Worm (Caenorhabditis elegans) whole organism, L1 larva: ENCODE results near the gene W03C9.6.

Experiments
- fkh-10 ChIP-seq: sonication (generic microtip); optimal IDR thresholded peaks from 2 replicates; lab custom pipeline; 2017; ENCODE audit warnings: missing biosample characterization, missing genetic modification reagents, missing genetic modification characterization
- lsy-2 ChIP-seq, 2 experiments: fragments of 150-350 bp; optimal IDR thresholded peaks; 2 replicates each; lab custom pipeline; 2014; ENCODE audit warnings: missing biosample characterization in 2 of 2, missing genetic modification characterization in 2 of 2
- nhr-237 ChIP-seq: fragments of 150-350 bp; optimal IDR thresholded peaks from 2 replicates; lab custom pipeline; 2014; ENCODE audit warnings: missing biosample characterization, missing genetic modification characterization
- sptf-1 ChIP-seq: fragments of 150-350 bp; optimal IDR thresholded peaks from 2 replicates; lab custom pipeline; 2014; ENCODE audit warnings: missing biosample characterization, missing genetic modification characterization

DNA sequence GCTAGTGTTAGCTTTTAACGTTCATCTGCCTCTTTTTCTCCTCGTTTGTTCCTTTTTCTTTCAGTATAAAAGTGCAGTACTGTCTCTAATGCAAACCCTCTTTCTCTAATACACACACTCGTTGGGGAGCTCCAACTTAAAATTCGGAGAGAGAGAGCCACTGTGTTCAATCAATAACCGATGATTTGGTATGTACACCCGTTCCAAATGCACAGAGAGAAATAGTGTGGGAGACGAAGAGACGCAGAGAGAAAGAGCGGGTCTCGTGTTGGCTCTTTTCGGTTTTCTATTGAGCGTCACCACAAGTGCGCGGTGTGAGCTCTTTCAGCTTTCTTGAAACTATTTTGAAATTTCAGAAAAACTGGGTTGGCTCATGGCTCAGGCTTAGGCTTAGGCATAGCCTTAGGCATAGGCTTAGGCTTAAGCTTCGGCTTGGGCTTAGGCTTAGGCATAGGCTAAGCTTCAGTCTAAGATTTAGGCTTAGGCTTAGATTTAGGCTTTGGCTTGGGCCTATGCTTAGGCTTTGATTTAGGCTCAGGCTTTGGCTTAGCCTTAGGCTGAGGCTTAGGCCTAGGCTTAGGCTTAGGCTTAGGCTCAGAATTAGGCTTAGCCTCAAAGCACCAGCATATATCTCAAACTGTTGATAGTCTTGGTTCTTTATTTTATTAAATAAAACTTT, 30.5 kb upstream of the W03C9.6 start:
- TF ChIP-seq lsy-2 (tag; optimal IDR thresholded peaks at IDR 0.05; lab: Kevin White, UChicago), result no peak
- TF ChIP-seq fkh-10 (GFP tag; lab: Kevin White, UChicago), result no peak
- TF ChIP-seq sptf-1, result no peak
- TF ChIP-seq nhr-237 (tag; lab: Kevin White, UChicago), result no peak
